Fruit fly (Drosophila melanogaster) whole organism, embryonic: ENCODE measurements around the gene CG9590.

ENCODE experiments used
- CG6683 ChIP-seq: fragments of 200-800 bp; sonication (Bioruptor generic); optimal IDR thresholded peaks from 2 replicates; lab custom pipeline; 2017; ENCODE audit warnings: missing biosample characterization, mild to moderate bottlenecking, missing genetic modification characterization, missing genetic modification reagents
- crol ChIP-seq: fragments of 200-800 bp; sonication (Bioruptor generic); IDR thresholded peaks from 2 replicates; pipeline ENCODE4 v1.3.6; 2022; ENCODE audit warnings: missing biosample characterization, missing genetic modification characterization
- dmrt99B ChIP-seq: fragments of 200-800 bp; sonication (Bioruptor generic); optimal IDR thresholded peaks from 2 replicates; lab custom pipeline; 2018; ENCODE audit warnings: missing biosample characterization, mild to moderate bottlenecking, missing genetic modification characterization, moderate library complexity
- fd3F ChIP-seq: fragments of 200-800 bp; sonication (Bioruptor generic); optimal IDR thresholded peaks from 2 replicates; lab custom pipeline; 2018; ENCODE audit warnings: missing biosample characterization, mild to moderate bottlenecking, missing genetic modification characterization, moderate library complexity
- tap ChIP-seq: fragments of 200-800 bp; optimal IDR thresholded peaks from 3 replicates; lab custom pipeline; 2019; ENCODE audit warnings: missing biosample characterization, mild to moderate bottlenecking, missing genetic modification characterization, moderate library complexity

DNA sequence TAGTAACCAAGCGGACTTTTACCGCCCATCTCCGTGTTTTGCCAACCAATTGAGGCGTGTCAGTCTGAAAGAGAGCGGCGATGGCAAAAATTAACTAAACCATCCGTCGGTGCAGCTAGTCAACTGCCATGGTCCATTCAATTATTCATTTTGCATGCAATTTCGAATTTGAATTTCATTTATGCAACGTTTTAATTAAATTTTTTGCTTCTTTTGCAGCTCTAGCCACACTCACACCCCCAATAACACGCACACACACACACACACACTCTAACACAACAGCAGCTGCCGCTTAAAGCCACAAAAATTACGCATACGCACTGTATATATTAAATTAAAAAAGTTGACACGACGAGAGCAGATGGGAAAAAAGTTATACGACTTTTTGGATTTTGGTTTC is 17.6 kb upstream of the CG9590 start:
- TF ChIP-seq fd3F (GFP tag; lab: Kevin White, UChicago) (no peak), tap (no peak), CG6683 (GFP tag; lab: Kevin White, UChicago) (no peak), crol (GFP tag; lab: Robert Waterston, UW) (no peak), dmrt99B (tag; lab: Kevin White, UChicago) (no peak)
